Worm (Caenorhabditis elegans): ENCODE data around the gene M05D6.9.

- TF ChIP-seq hnd-1 (tag; optimal IDR thresholded peaks at IDR 0.05) = no peak
- TF ChIP-seq ama-1 (optimal IDR thresholded peaks at IDR 0.05) = no peak
- TF ChIP-seq hmg-4 (GFP tag; optimal IDR thresholded peaks at IDR 0.05) = no peak
- TF ChIP-seq scrt-1 (GFP tag; IDR thresholded peaks at IDR 0.05) = no peak
- TF ChIP-seq hmbx-1 (tag; optimal IDR thresholded peaks at IDR 0.05) = no peak
- TF ChIP-seq flt-1 (GFP tag; IDR thresholded peaks at IDR 0.05) = no peak
- no peak for TF ChIP-seq tbx-11 (GFP tag; IDR thresholded peaks at IDR 0.05)
- no peak for TF ChIP-seq pes-1 (GFP tag; IDR thresholded peaks at IDR 0.05)
- TF ChIP-seq tra-4 (tag; optimal IDR thresholded peaks at IDR 0.05) = no peak
- TF ChIP-seq aly-1 (tag; optimal IDR thresholded peaks at IDR 0.05) = no peak
- no peak for TF ChIP-seq tbx-37 (GFP tag; conservative IDR thresholded peaks at IDR 0.05)
Measured at ce11 chrII:8518210-8518609, 24.1 kb downstream of the M05D6.9 start, which contains the start of gene T13H5.8.
